Fruit fly (Drosophila melanogaster): Measurements from ENCODE around the gene Ttc26.

- TF ChIP-seq h (GFP tag; optimal IDR thresholded peaks at IDR 0.05) (no peak), psq (GFP tag; optimal IDR thresholded peaks at IDR 0.05) (no peak), CG32264 (GFP tag; optimal IDR thresholded peaks at IDR 0.05) (no peak), CrebA (GFP tag; optimal IDR thresholded peaks at IDR 0.05; ENCODE audit: borderline replicate concordance) (no peak), fru (GFP tag; optimal IDR thresholded peaks at IDR 0.05) (no peak), woc (GFP tag; optimal IDR thresholded peaks at IDR 0.05) (no peak), usp (GFP tag; optimal IDR thresholded peaks at IDR 0.05) (no peak), br (GFP tag; optimal IDR thresholded peaks at IDR 0.05) (no peak), Hr83 (GFP tag; optimal IDR thresholded peaks at IDR 0.05; ENCODE audit: poor library complexity, severe bottlenecking) (no peak)
Measured at dm6 chr3R:15784298-15784697, 10.1 kb downstream of the Ttc26 start.

Data from whole organism, wandering third instar larva.